Worm (Caenorhabditis elegans) whole organism, early embryonic: ENCODE data around the gene T01B7.5.

Source experiments
- B0310.2 ChIP-seq: sonication (generic microtip); optimal IDR thresholded peaks from 2 replicates; lab custom pipeline; 2016; ENCODE audit warnings: mild to moderate bottlenecking, missing genetic modification characterization, missing compliant biosample characterization
- F13C5.2 ChIP-seq: sonication (generic microtip); optimal IDR thresholded peaks from 2 replicates; lab custom pipeline; 2017; ENCODE audit warnings: mild to moderate bottlenecking, missing genetic modification characterization, inconsistent platforms, missing compliant biosample characterization
- aly-1 ChIP-seq: sonication (generic microtip); optimal IDR thresholded peaks from 2 replicates; lab custom pipeline; 2016; ENCODE audit warnings: missing genetic modification characterization, missing compliant biosample characterization
- ama-1 ChIP-seq: fragments of 150-350 bp; optimal IDR thresholded peaks from 2 replicates; lab custom pipeline; 2014
- ceh-13 ChIP-seq: fragments of 200-800 bp; sonication (Bioruptor generic); optimal IDR thresholded peaks from 2 replicates; lab custom pipeline; 2018; ENCODE audit warnings: mild to moderate bottlenecking, missing genetic modification characterization, missing compliant biosample characterization
- ceh-36 ChIP-seq: sonication (generic microtip); optimal IDR thresholded peaks from 2 replicates; lab custom pipeline; 2016; ENCODE audit warnings: missing genetic modification characterization, inconsistent platforms, missing compliant biosample characterization
- ets-7 ChIP-seq: sonication (generic microtip); optimal IDR thresholded peaks from 2 replicates; lab custom pipeline; 2016; ENCODE audit warnings: missing genotype, missing genetic modification characterization, missing compliant biosample characterization
- flt-1 ChIP-seq: fragments of 200-800 bp; sonication (Bioruptor generic); IDR thresholded peaks from 2 replicates; pipeline ENCODE4 v1.3.6; 2022; ENCODE audit warnings: missing genetic modification characterization, missing compliant biosample characterization
- hmbx-1 ChIP-seq: sonication (generic microtip); optimal IDR thresholded peaks from 2 replicates; lab custom pipeline; 2016; ENCODE audit warnings: mild to moderate bottlenecking, missing genetic modification characterization, missing compliant biosample characterization
- hmg-4 ChIP-seq: fragments of 200-800 bp; sonication (Bioruptor generic); optimal IDR thresholded peaks from 2 replicates; lab custom pipeline; 2018; ENCODE audit warnings: mild to moderate bottlenecking, missing genetic modification characterization, missing compliant biosample characterization
- hnd-1 ChIP-seq: sonication (generic microtip); optimal IDR thresholded peaks from 2 replicates; lab custom pipeline; 2016; ENCODE audit warnings: missing genetic modification characterization, missing compliant biosample characterization
- pes-1 ChIP-seq: fragments of 200-800 bp; sonication (Bioruptor generic); IDR thresholded peaks from 2 replicates; pipeline ENCODE4 v1.3.6; 2022; ENCODE audit warnings: missing genetic modification reagents, missing genetic modification characterization, missing compliant biosample characterization
- scrt-1 ChIP-seq: fragments of 200-800 bp; sonication (Bioruptor generic); IDR thresholded peaks from 2 replicates; pipeline ENCODE4 v1.3.6; 2022; ENCODE audit warnings: missing genetic modification characterization, missing compliant biosample characterization
- sea-1 ChIP-seq: fragments of 200-800 bp; sonication (Bioruptor generic); conservative IDR thresholded peaks from 2 replicates; pipeline ENCODE4 v1.3.6; 2022; ENCODE audit warnings: missing genetic modification characterization, missing compliant biosample characterization
- tbx-11 ChIP-seq: fragments of 200-800 bp; sonication (Bioruptor generic); IDR thresholded peaks from 2 replicates; pipeline ENCODE4 v1.3.6; 2022; ENCODE audit warnings: missing genetic modification characterization, missing compliant biosample characterization
- tbx-37 ChIP-seq: fragments of 200-800 bp; sonication (Bioruptor generic); conservative IDR thresholded peaks from 2 replicates; pipeline ENCODE4 v1.3.6; 2022; ENCODE audit warnings: missing genetic modification reagents, missing genetic modification characterization, missing compliant biosample characterization
- tra-4 ChIP-seq: sonication (generic microtip); optimal IDR thresholded peaks from 2 replicates; lab custom pipeline; 2017; ENCODE audit warnings: missing genetic modification characterization, missing compliant biosample characterization

The T01B7.5 gene

DNA sequence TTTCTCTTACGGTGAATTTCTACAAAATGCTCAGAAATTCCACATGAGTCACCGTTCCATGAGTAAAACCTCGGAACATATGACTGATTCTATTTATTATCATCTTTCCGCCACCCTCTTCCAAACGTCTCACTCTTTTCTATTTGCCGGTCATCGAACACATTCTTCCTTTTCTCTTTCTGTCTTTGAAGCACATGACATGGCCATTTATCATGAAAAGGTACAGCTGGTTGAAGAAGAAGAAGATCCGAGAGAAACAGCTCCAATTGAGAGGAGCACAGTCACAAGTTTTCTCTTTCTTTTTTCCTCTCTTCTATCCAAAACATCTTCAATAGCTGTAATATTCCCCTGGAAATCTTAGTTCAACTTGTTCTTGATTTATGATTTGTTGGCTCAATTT is 9.6 kb upstream of the T01B7.5 start, which contains the start of gene cup-16:
Gene cup-16, plus strand, starts transcription at position 132 of the 400 bp plus-strand sequence.
- TF ChIP-seq scrt-1 (GFP tag; lab: Robert Waterston, UW) (no peak), ceh-13 (GFP tag; lab: Kevin White, UChicago) (no peak), sea-1 (GFP tag; lab: Robert Waterston, UW) (no peak), tbx-37 (no peak), ets-7 (no peak), flt-1 (no peak)

DNA sequence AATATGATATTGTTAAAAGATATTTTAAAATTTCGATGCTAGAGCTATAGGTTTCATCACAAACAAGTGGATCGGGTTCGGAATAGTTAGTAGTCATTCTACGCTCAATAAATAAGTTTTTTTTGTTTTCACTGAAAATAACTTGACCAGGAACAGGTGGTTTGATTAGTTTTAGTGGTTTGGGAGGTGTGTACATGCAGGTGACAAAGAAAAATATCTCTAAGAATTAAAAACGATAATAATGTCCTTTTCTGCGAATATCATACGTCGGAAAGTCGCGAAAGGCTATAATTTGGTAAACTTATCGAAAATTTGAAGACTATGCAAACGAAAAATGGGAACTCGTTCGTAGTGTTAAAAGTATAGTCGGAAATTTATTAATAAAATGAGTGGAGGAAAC is 6.3 kb upstream of the T01B7.5 start, which contains the start of gene srg-15:
Gene srg-15, minus strand, starts transcription at position 101 of the 400 bp plus-strand sequence.
- TF ChIP-seq hnd-1 (no peak), tra-4 (tag; lab: Kevin White, UChicago) (no peak), tbx-11 (GFP tag; lab: Robert Waterston, UW) (no peak), aly-1 (tag; lab: Kevin White, UChicago) (no peak), ceh-13 (GFP tag; lab: Kevin White, UChicago) (no peak), hmbx-1 (tag; lab: Kevin White, UChicago) (no peak), F13C5.2 (tag; lab: Kevin White, UChicago) (no peak), hmg-4 (GFP tag; lab: Kevin White, UChicago) (no peak), tbx-37 (no peak), ets-7 (no peak), ceh-36 (tag; lab: Kevin White, UChicago) (no peak), sea-1 (GFP tag; lab: Robert Waterston, UW) (no peak), pes-1 (no peak), B0310.2 (tag; lab: Kevin White, UChicago) (no peak), flt-1 (no peak), ama-1 (lab: Kevin White, UChicago) (no peak)

DNA sequence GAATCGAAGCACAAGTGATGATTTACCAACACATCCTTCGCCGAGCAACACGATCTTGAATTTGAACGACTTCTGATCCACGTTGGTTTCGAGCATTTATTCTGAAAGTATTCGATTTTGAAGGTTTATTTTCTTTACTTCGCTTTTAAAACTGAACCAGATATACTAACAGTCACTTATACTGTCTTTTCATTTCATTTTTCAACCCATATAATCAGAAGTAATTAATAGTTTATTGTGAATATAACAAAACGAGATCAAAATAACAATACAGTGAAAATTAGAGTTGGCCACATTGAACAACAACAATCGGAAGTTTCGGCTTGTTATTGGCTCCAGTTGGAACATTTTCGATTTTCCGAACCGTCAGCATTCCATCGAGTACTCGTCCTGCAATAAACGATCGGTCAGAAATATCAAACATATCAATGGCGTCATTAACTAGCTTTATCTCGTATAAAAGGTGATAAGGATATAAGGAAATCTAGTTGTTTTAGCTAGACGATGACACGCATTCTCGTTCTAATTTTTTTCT is 1.6 kb upstream of the T01B7.5 start, which contains the start of the genes rab-21 and T01B7.13:
Gene rab-21, minus strand, starts transcription at position 101 of the 535 bp plus-strand sequence.
Gene T01B7.13, plus strand, starts transcription at position 485 of the 535 bp plus-strand sequence.
- no peak for TF ChIP-seq hnd-1
- TF ChIP-seq ets-7: no peak
- no peak for TF ChIP-seq B0310.2 (tag; lab: Kevin White, UChicago)
- TF ChIP-seq flt-1: no peak

DNA sequence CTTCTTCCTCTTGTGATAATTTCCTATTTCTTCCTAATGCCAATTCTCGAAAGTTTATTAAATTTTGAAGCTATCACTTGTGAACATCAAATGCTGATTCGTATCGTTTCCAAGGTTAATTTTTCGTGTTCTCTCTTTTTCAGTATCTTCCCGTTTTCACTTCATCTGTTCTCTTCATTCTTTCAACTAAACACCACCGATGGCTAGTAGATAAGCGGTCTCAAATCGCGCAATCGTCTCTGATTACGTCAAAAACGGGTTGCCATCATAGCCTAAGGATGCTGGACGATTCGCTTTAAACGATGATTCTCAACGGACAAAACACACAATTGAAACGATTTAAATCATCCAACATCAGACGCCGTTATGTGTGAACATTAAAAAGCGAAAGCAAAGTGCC is 951 bp downstream of the T01B7.5 start:
- TF ChIP-seq flt-1 (no peak), hmbx-1 (tag; lab: Kevin White, UChicago) (no peak), tbx-37 (no peak), aly-1 (tag; lab: Kevin White, UChicago) (no peak), ets-7 (no peak), pes-1 (no peak), scrt-1 (GFP tag; lab: Robert Waterston, UW) (no peak), B0310.2 (tag; lab: Kevin White, UChicago) (no peak), ceh-13 (GFP tag; lab: Kevin White, UChicago) (no peak), F13C5.2 (tag; lab: Kevin White, UChicago) (no peak), ama-1 (lab: Kevin White, UChicago) (no peak), tra-4 (tag; lab: Kevin White, UChicago) (no peak)

DNA sequence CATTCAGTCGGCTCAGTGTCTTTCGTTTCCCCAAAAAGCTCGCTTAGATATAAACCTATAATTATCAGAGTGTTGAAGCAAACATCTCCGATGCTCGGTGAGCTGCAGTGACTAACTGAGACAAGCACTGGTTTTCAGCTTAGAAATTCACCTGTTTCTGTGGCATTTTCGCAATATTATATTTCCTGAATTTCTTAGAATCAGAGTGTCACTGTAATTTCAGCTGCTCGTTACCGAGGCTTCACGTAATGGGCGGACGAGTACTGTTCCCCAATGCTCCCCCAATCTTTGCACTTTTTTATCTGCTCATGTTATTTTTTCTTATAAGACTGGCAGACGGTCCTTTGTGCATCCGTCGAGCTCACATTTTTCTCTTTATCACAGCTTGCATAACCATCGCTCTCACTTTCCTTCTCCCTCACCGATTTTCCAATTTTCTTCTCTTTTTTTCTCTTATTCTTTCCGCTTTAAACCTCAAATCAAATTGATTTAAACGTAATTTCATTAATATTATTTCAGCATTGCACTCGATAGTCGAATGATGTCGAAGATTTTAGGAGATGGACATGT is 5.4 kb downstream of the T01B7.5 start, which contains the start of gene trcs-2:
Gene trcs-2, plus strand, starts transcription at position 520 of the 570 bp plus-strand sequence.
- TF ChIP-seq pes-1 (no peak), ets-7 (no peak), scrt-1 (GFP tag; lab: Robert Waterston, UW) (no peak), flt-1 (no peak), ceh-13 (GFP tag; lab: Kevin White, UChicago) (no peak), aly-1 (tag; lab: Kevin White, UChicago) (no peak), sea-1 (GFP tag; lab: Robert Waterston, UW) (no peak), hmg-4 (GFP tag; lab: Kevin White, UChicago) (no peak)

DNA sequence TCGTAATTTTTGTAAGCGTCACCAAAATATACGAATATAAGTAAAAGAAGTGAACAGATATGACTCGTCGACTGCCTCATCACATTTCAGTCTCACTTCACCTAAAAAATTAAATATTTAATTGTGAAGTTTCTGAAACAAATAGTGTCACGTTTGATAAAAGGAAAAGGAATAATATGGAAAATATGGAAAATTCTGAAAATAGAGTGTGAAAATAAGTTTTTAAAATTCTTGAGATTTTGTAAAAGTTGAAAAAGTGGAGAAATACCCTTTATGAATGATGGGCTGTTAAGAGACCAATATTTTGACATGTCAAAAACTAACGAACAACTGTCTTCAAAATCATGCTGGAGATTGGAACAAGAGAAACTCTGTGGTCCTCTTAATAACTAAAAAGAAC is 10.1 kb downstream of the T01B7.5 start, which contains the start of gene T01B7.9:
Gene T01B7.9, minus strand, starts transcription at position 101 of the 400 bp plus-strand sequence.
- no peak for TF ChIP-seq pes-1
- TF ChIP-seq sea-1 (GFP tag; lab: Robert Waterston, UW): no peak
- no peak for TF ChIP-seq ceh-13 (GFP tag; lab: Kevin White, UChicago)
- TF ChIP-seq aly-1 (tag; lab: Kevin White, UChicago): no peak
- TF ChIP-seq flt-1: no peak
- no peak for TF ChIP-seq F13C5.2 (tag; lab: Kevin White, UChicago)
- TF ChIP-seq tra-4 (tag; lab: Kevin White, UChicago): no peak
- TF ChIP-seq ets-7: no peak
- no peak for TF ChIP-seq B0310.2 (tag; lab: Kevin White, UChicago)
- TF ChIP-seq hmbx-1 (tag; lab: Kevin White, UChicago): no peak
- no peak for TF ChIP-seq hnd-1
- no peak for TF ChIP-seq tbx-11 (GFP tag; lab: Robert Waterston, UW)
- TF ChIP-seq scrt-1 (GFP tag; lab: Robert Waterston, UW): no peak
- TF ChIP-seq tbx-37: no peak
- TF ChIP-seq ama-1 (lab: Kevin White, UChicago): no peak
- no peak for TF ChIP-seq ceh-36 (tag; lab: Kevin White, UChicago)
- no peak for TF ChIP-seq hmg-4 (GFP tag; lab: Kevin White, UChicago)

DNA sequence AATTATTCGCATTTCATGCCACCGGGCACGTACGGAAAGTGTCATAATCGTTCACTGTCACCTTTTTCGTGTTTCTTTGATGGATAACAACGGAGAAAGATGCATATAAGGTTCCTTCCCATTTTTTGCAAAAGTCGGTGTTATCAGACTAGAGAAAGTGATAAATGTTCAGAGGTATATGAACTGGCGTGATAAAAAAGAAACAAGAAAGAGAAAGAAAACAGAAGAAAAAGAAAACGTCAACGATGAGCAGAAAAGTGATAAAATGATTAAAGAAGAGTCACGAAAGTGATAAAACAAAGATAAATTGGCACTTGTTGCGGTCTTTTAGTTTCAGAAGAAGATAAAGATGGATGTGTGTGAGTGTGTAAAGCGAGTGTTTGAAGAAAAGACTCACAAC is 13.7 kb downstream of the T01B7.5 start:
- TF ChIP-seq flt-1 (no peak), hnd-1 (no peak), ceh-13 (GFP tag; lab: Kevin White, UChicago) (no peak), tbx-11 (GFP tag; lab: Robert Waterston, UW) (no peak), aly-1 (tag; lab: Kevin White, UChicago) (no peak), pes-1 (no peak), scrt-1 (GFP tag; lab: Robert Waterston, UW) (no peak), F13C5.2 (tag; lab: Kevin White, UChicago) (no peak), B0310.2 (tag; lab: Kevin White, UChicago) (no peak), sea-1 (GFP tag; lab: Robert Waterston, UW) (no peak)
